Worm (Caenorhabditis elegans) whole organism, mixed stage, embryonic: ENCODE results near the gene lys-6.

Experiments
- nhr-76 ChIP-seq: sonication (generic microtip); optimal IDR thresholded peaks from 2 replicates; lab custom pipeline; 2017; ENCODE audit warnings: missing biosample characterization, missing genetic modification characterization
- pha-4 ChIP-seq: fragments of 150-350 bp; optimal IDR thresholded peaks from 2 replicates; lab custom pipeline; 2018; ENCODE audit warnings: missing biosample characterization, missing genetic modification reagents, missing genetic modification characterization

DNA sequence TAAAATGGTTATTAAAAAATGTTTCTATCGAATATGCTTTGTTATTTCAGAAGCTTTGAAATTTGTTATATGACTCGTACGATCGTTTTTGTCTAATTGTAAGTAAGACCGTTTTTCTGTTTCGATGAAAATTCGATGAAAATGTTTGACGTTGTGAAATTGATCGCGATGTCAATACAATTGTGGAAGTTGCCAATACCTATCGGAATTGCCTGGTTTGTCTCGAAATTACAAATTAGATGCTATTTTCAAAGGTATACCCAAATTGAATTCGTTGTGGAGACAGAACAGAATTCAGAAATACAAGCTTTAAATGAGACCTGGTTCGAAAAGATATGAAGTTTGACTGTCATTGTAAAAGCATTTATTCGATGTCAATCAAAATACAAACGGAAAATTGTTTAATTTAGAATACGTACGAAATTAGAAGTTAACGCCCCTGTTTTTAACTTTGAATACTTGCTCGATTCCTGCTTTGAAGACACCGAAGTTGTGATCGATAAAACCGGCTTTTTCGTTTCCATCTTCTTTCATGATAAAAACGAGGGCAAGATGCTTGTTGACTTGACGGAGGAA lies 24.4 kb downstream of the lys-6 start:
- TF ChIP-seq pha-4 (tag; lab: Kevin White, UChicago) (no peak), nhr-76 (tag; lab: Kevin White, UChicago) (no peak)
